Fruit fly (Drosophila melanogaster) whole organism, embryonic: ENCODE measurements around the gene CG32036.

ENCODE experiments used
- ATbp ChIP-seq: fragments of 200-800 bp; sonication (Bioruptor generic); optimal IDR thresholded peaks from 2 replicates; lab custom pipeline; 2017; ENCODE audit warnings: missing biosample characterization, mild to moderate bottlenecking, missing genetic modification characterization, missing genetic modification reagents
- Abd-B ChIP-seq: fragments of 200-800 bp; sonication (Bioruptor generic); optimal IDR thresholded peaks from 2 replicates; lab custom pipeline; 2018; ENCODE audit warnings: missing biosample characterization, mild to moderate bottlenecking, missing genetic modification characterization, moderate library complexity
- Atf6 ChIP-seq: fragments of 200-800 bp; sonication (Bioruptor generic); IDR thresholded peaks from 2 replicates; pipeline ENCODE4 v1.3.6; 2022; ENCODE audit warnings: missing biosample characterization, missing genetic modification characterization
- Bgb ChIP-seq: fragments of 200-800 bp; sonication (Bioruptor generic); IDR thresholded peaks from 2 replicates; pipeline ENCODE4 v1.3.6; 2022; ENCODE audit warnings: missing biosample characterization, missing genetic modification characterization; ENCODE audit not compliant: partially characterized antibody
- Bteb2 ChIP-seq: fragments of 200-800 bp; sonication (Bioruptor generic); optimal IDR thresholded peaks from 2 replicates; lab custom pipeline; 2016; ENCODE audit warnings: missing biosample characterization, missing genetic modification characterization
- C15 ChIP-seq: fragments of 200-800 bp; sonication (Bioruptor generic); IDR thresholded peaks from 3 replicates; pipeline ENCODE4 v1.3.6; 2022; ENCODE audit warnings: missing biosample characterization, missing genetic modification characterization
- CG1024 ChIP-seq: fragments of 200-800 bp; sonication (Bioruptor generic); IDR thresholded peaks from 2 replicates; pipeline ENCODE4 v1.3.6; 2022; ENCODE audit warnings: missing biosample characterization, missing genetic modification characterization
- CG10366 ChIP-seq: fragments of 200-800 bp; sonication (Bioruptor generic); IDR thresholded peaks from 2 replicates; pipeline ENCODE4 v1.3.6; 2022; ENCODE audit warnings: missing biosample characterization, missing genetic modification characterization
- CG10431 ChIP-seq: fragments of 200-800 bp; sonication (Bioruptor generic); optimal IDR thresholded peaks from 3 replicates; lab custom pipeline; 2018; ENCODE audit warnings: missing biosample characterization, mild to moderate bottlenecking, missing genetic modification characterization
- CG11398 ChIP-seq: fragments of 200-800 bp; sonication (Bioruptor generic); optimal IDR thresholded peaks from 2 replicates; lab custom pipeline; 2016; ENCODE audit warnings: missing biosample characterization, missing genetic modification characterization
- CG12236 ChIP-seq: fragments of 200-800 bp; sonication (Bioruptor generic); optimal IDR thresholded peaks from 2 replicates; lab custom pipeline; 2016; ENCODE audit warnings: missing biosample characterization, missing genetic modification characterization
- CG16815 ChIP-seq: fragments of 200-800 bp; sonication (Bioruptor generic); optimal IDR thresholded peaks from 3 replicates; lab custom pipeline; 2017; ENCODE audit warnings: missing biosample characterization, mild to moderate bottlenecking, missing genetic modification characterization
- CG2116 ChIP-seq: fragments of 200-800 bp; sonication (Bioruptor generic); optimal IDR thresholded peaks from 3 replicates; lab custom pipeline; 2018; ENCODE audit warnings: missing biosample characterization, mild to moderate bottlenecking, missing genetic modification characterization
- CG2202 ChIP-seq: fragments of 200-800 bp; sonication (Bioruptor generic); optimal IDR thresholded peaks from 2 replicates; lab custom pipeline; 2018; ENCODE audit warnings: missing biosample characterization, mild to moderate bottlenecking, missing genetic modification characterization
- CG3065 ChIP-seq: fragments of 200-800 bp; sonication (Bioruptor generic); optimal IDR thresholded peaks from 2 replicates; lab custom pipeline; 2016; ENCODE audit warnings: missing biosample characterization, missing genetic modification characterization
- CG3847 ChIP-seq: fragments of 200-800 bp; sonication (Bioruptor generic); IDR thresholded peaks from 2 replicates; pipeline ENCODE4 v1.3.6; 2022; ENCODE audit warnings: missing biosample characterization, missing genetic modification characterization
- CG4707 ChIP-seq: fragments of 200-800 bp; sonication (Bioruptor generic); optimal IDR thresholded peaks from 2 replicates; lab custom pipeline; 2018; ENCODE audit warnings: missing biosample characterization, mild to moderate bottlenecking, missing genetic modification characterization, moderate library complexity
- CG4730 ChIP-seq: fragments of 200-800 bp; sonication (Bioruptor generic); IDR thresholded peaks from 2 replicates; pipeline ENCODE4 v1.3.6; 2022; ENCODE audit warnings: missing biosample characterization, missing genetic modification characterization
- CG6765 ChIP-seq: fragments of 200-800 bp; sonication (Bioruptor generic); optimal IDR thresholded peaks from 3 replicates; lab custom pipeline; 2017; ENCODE audit warnings: missing biosample characterization, mild to moderate bottlenecking, missing genetic modification characterization
- CG6791 ChIP-seq: fragments of 200-800 bp; sonication (Bioruptor generic); IDR thresholded peaks from 3 replicates; pipeline ENCODE4 v1.3.6; 2022; ENCODE audit warnings: missing biosample characterization, missing genetic modification characterization; ENCODE audit not compliant: partially characterized antibody
- CG7987 ChIP-seq: fragments of 200-800 bp; sonication (Bioruptor generic); optimal IDR thresholded peaks from 2 replicates; lab custom pipeline; 2018; ENCODE audit warnings: missing biosample characterization, mild to moderate bottlenecking, missing genetic modification characterization, moderate library complexity
- CG9727 ChIP-seq: fragments of 200-800 bp; sonication (Bioruptor generic); optimal IDR thresholded peaks from 3 replicates; lab custom pipeline; 2017; ENCODE audit warnings: missing biosample characterization, mild to moderate bottlenecking, missing genetic modification characterization
- D ChIP-seq, 2 experiments: fragments of 200-800 bp in 1 of 2; fragments of >200 bp in 1 of 2; sonication (Bioruptor generic) in 1 of 2; optimal IDR thresholded peaks; 2 replicates in 1 of 2; 3 replicates in 1 of 2; lab custom pipeline; 2017; ENCODE audit warnings: mild to moderate bottlenecking in 1 of 2, missing biosample characterization in 1 of 2, missing genetic modification characterization in 1 of 2, missing genetic modification reagents in 1 of 2
- Dll ChIP-seq: fragments of 200-800 bp; sonication (Bioruptor generic); IDR thresholded peaks from 4 replicates; pipeline ENCODE4 v1.3.6; 2022; ENCODE audit warnings: missing biosample characterization, missing genetic modification characterization; ENCODE audit not compliant: partially characterized antibody
- E2f1 ChIP-seq: fragments of 200-800 bp; sonication (Bioruptor generic); IDR thresholded peaks from 2 replicates; pipeline ENCODE4 v1.3.6; 2022; ENCODE audit warnings: missing biosample characterization, missing genetic modification characterization
- Hand ChIP-seq: fragments of 200-800 bp; sonication (Bioruptor generic); optimal IDR thresholded peaks from 2 replicates; lab custom pipeline; 2017; ENCODE audit warnings: mild to moderate bottlenecking, missing biosample characterization, missing genetic modification reagents, missing genetic modification characterization
- Hr3 ChIP-seq: fragments of 200-800 bp; sonication (Bioruptor generic); optimal IDR thresholded peaks from 3 replicates; lab custom pipeline; 2016; ENCODE audit warnings: missing biosample characterization, missing genetic modification characterization
- Myb ChIP-seq: fragments of 200-800 bp; sonication (Bioruptor generic); optimal IDR thresholded peaks from 2 replicates; lab custom pipeline; 2016; ENCODE audit warnings: missing biosample characterization, missing genetic modification characterization
- Tbp ChIP-seq: fragments of >200 bp; optimal IDR thresholded peaks from 2 replicates; lab custom pipeline; 2018; ENCODE audit warnings: missing biosample characterization, missing genetic modification characterization
- Trl ChIP-seq, 3 experiments: fragments of >200 bp in 2 of 3; fragments of 200-800 bp in 1 of 3; sonication (Bioruptor generic) in 1 of 3; optimal IDR thresholded peaks; 2 replicates in 1 of 3; 3 replicates in 2 of 3; lab custom pipeline; 2016 to 2017; ENCODE audit warnings: missing biosample characterization in 1 of 3, missing genetic modification characterization in 1 of 3
- corto ChIP-seq: fragments of 200-800 bp; sonication (Bioruptor generic); optimal IDR thresholded peaks from 2 replicates; lab custom pipeline; 2016; ENCODE audit warnings: missing biosample characterization, mild to moderate bottlenecking, missing genetic modification characterization, moderate library complexity
- crol ChIP-seq: fragments of 200-800 bp; sonication (Bioruptor generic); IDR thresholded peaks from 2 replicates; pipeline ENCODE4 v1.3.6; 2022; ENCODE audit warnings: missing biosample characterization, missing genetic modification characterization
- dmrt99B ChIP-seq: fragments of 200-800 bp; sonication (Bioruptor generic); optimal IDR thresholded peaks from 2 replicates; lab custom pipeline; 2018; ENCODE audit warnings: missing biosample characterization, mild to moderate bottlenecking, missing genetic modification characterization, moderate library complexity
- dpn ChIP-seq, 2 experiments: fragments of 200-800 bp; sonication (Bioruptor generic); optimal IDR thresholded peaks; 3 replicates each; lab custom pipeline; 2016; ENCODE audit warnings: missing biosample characterization in 2 of 2, missing genetic modification characterization in 2 of 2
- emc ChIP-seq: fragments of 200-800 bp; sonication (Bioruptor generic); optimal IDR thresholded peaks from 2 replicates; lab custom pipeline; 2016; ENCODE audit warnings: missing biosample characterization, missing genetic modification characterization
- fd64A ChIP-seq: fragments of 200-800 bp; sonication (Bioruptor generic); optimal IDR thresholded peaks from 3 replicates; lab custom pipeline; 2018; ENCODE audit warnings: missing biosample characterization, mild to moderate bottlenecking, missing genetic modification characterization
- grau ChIP-seq: fragments of 200-800 bp; optimal IDR thresholded peaks from 3 replicates; lab custom pipeline; 2019; ENCODE audit warnings: missing biosample characterization, mild to moderate bottlenecking, missing genetic modification characterization, moderate library complexity
- her ChIP-seq: fragments of 200-800 bp; sonication (Bioruptor generic); optimal IDR thresholded peaks from 2 replicates; lab custom pipeline; 2016; ENCODE audit warnings: missing biosample characterization, missing genetic modification characterization
- lola ChIP-seq, 3 experiments: fragments of >200 bp in 2 of 3; fragments of 200-800 bp in 1 of 3; sonication (Bioruptor generic) in 1 of 3; optimal IDR thresholded peaks; 2 replicates each; lab custom pipeline; 2017 to 2019; ENCODE audit warnings: missing biosample characterization in 3 of 3, missing genetic modification characterization in 3 of 3, mild to moderate bottlenecking in 1 of 3, moderate library complexity in 1 of 3
- oc ChIP-seq: fragments of 200-800 bp; sonication (Bioruptor generic); optimal IDR thresholded peaks from 2 replicates; lab custom pipeline; 2018; ENCODE audit warnings: missing biosample characterization, mild to moderate bottlenecking, missing genetic modification characterization, moderate library complexity
- pnt ChIP-seq: fragments of 200-800 bp; sonication (Bioruptor generic); optimal IDR thresholded peaks from 3 replicates; lab custom pipeline; 2016; ENCODE audit warnings: missing biosample characterization, missing genetic modification characterization
- pros ChIP-seq: fragments of 200-800 bp; sonication (Bioruptor generic); optimal IDR thresholded peaks from 3 replicates; lab custom pipeline; 2019; ENCODE audit warnings: missing biosample characterization, mild to moderate bottlenecking, missing genetic modification characterization, moderate library complexity
- psq ChIP-seq: fragments of 200-800 bp; sonication (Bioruptor generic); optimal IDR thresholded peaks from 2 replicates; lab custom pipeline; 2017; ENCODE audit warnings: missing biosample characterization, missing genetic modification characterization
- ro ChIP-seq: fragments of 200-800 bp; sonication (Bioruptor generic); IDR thresholded peaks from 2 replicates; pipeline ENCODE4 v1.3.6; 2022; ENCODE audit warnings: missing biosample characterization, missing genetic modification characterization
- sim ChIP-seq: fragments of 200-800 bp; sonication (Bioruptor generic); IDR thresholded peaks from 2 replicates; pipeline ENCODE4 v1.3.6; 2022; ENCODE audit warnings: missing biosample characterization, missing genetic modification characterization
- stc ChIP-seq: fragments of 200-800 bp; sonication (Bioruptor generic); IDR thresholded peaks from 2 replicates; pipeline ENCODE4 v1.3.6; 2022; ENCODE audit warnings: missing biosample characterization, missing genetic modification characterization
- stwl ChIP-seq: fragments of 200-800 bp; sonication (Bioruptor generic); optimal IDR thresholded peaks from 3 replicates; lab custom pipeline; 2018; ENCODE audit warnings: missing biosample characterization, mild to moderate bottlenecking, missing genetic modification characterization, moderate library complexity

The CG32036 gene

dm6 chr3L:9460775-9461491, 28.1 kb downstream of the CG32036 start, which contains the start of the genes CG3434 and CG44838 (continued):
- TF ChIP-seq lola (GFP tag; optimal IDR thresholded peaks at IDR 0.05; lab: Kevin White, UChicago) = peak in 1 of 3 experiments; percentile 79
- TF ChIP-seq Tbp (GFP tag; lab: Kevin White, UChicago) = no peak
- no peak for TF ChIP-seq CG11398 (GFP tag; lab: Kevin White, UChicago)
- peak; percentile 82 for TF ChIP-seq Hr3
- no peak for TF ChIP-seq CG4707 (GFP tag; lab: Kevin White, UChicago)
- peak; percentile 63; the same call in 1 of the 2 replicates for TF ChIP-seq Atf6 (GFP tag; lab: Robert Waterston, UW)
- TF ChIP-seq E2f1 = peak; percentile 73
- no peak for TF ChIP-seq ro (GFP tag; lab: Robert Waterston, UW)
- peak; percentile 3 for TF ChIP-seq CG10431
- TF ChIP-seq sim (GFP tag; lab: Robert Waterston, UW) = no peak
- peak; percentile 86 for TF ChIP-seq CG9727 (GFP tag; lab: Kevin White, UChicago)
- peak; percentile 86 for TF ChIP-seq Abd-B
- TF ChIP-seq Hand = peak; percentile 66
- TF ChIP-seq D (optimal IDR thresholded peaks at IDR 0.05; lab: Kevin White, UChicago) = no peak
- peak; percentile 70 for TF ChIP-seq D (GFP tag; optimal IDR thresholded peaks at IDR 0.05; lab: Kevin White, UChicago)
- TF ChIP-seq stwl (tag; lab: Kevin White, UChicago) = peak; percentile 75
- TF ChIP-seq ATbp (GFP tag; lab: Kevin White, UChicago) = peak; percentile 55
- TF ChIP-seq CG1024 = 0 out of 2 replicates have a peak, but pooled peaks have one; percentile 38
- TF ChIP-seq fd64A (GFP tag; lab: Kevin White, UChicago) = peak; percentile 15
- TF ChIP-seq CG4730 (GFP tag; lab: Robert Waterston, UW) = peak; percentile 48; the same call in 1 of the 2 replicates
- peak; percentile 72 for TF ChIP-seq Bteb2 (GFP tag; lab: Kevin White, UChicago)
- no peak for TF ChIP-seq Trl (optimal IDR thresholded peaks at IDR 0.05; lab: Kevin White, UChicago)
- TF ChIP-seq Trl (GFP tag; optimal IDR thresholded peaks at IDR 0.05; lab: Kevin White, UChicago) = peak; percentile 53
- no peak for TF ChIP-seq emc
- TF ChIP-seq corto = peak; percentile 42
- peak; percentile 53 for TF ChIP-seq pnt
- TF ChIP-seq psq (GFP tag; lab: Kevin White, UChicago) = peak; percentile 77
- TF ChIP-seq CG3065 (GFP tag; lab: Kevin White, UChicago) = peak; percentile 51
- no peak for TF ChIP-seq CG6791 (GFP tag; lab: Robert Waterston, UW)
- peak; percentile 78 for TF ChIP-seq stc (GFP tag; lab: Robert Waterston, UW)
- peak; percentile 58 for TF ChIP-seq CG2202
- no peak for TF ChIP-seq crol (GFP tag; lab: Robert Waterston, UW)
- TF ChIP-seq CG12236 (GFP tag; lab: Kevin White, UChicago) = peak; percentile 2
- no peak for TF ChIP-seq her (GFP tag; lab: Kevin White, UChicago)
- TF ChIP-seq dpn (GFP tag; optimal IDR thresholded peaks at IDR 0.05; lab: Kevin White, UChicago) = peak; percentile 74 to 84
- peak; percentile 49 for TF ChIP-seq oc
- TF ChIP-seq CG2116 (GFP tag; lab: Kevin White, UChicago) = peak; percentile 88
- peak; percentile 80 for TF ChIP-seq CG10366 (GFP tag; lab: Robert Waterston, UW)
- TF ChIP-seq pros (GFP tag; lab: Kevin White, UChicago) = peak; percentile 17
- peak; percentile 52; the same call in 1 of the 3 replicates for TF ChIP-seq C15 (GFP tag; lab: Robert Waterston, UW)
- peak; percentile 74 for TF ChIP-seq dmrt99B (tag; lab: Kevin White, UChicago)
- peak; percentile 41 for TF ChIP-seq CG7987 (GFP tag; lab: Kevin White, UChicago)
- TF ChIP-seq Myb (GFP tag; lab: Kevin White, UChicago) = peak; percentile 60
- TF ChIP-seq CG16815 (GFP tag; lab: Kevin White, UChicago) = peak; percentile 64
- TF ChIP-seq CG6765 (GFP tag; lab: Kevin White, UChicago) = peak; percentile 76
- peak; percentile 21; the same call in 1 of the 4 replicates for TF ChIP-seq Dll (GFP tag; lab: Robert Waterston, UW)
- TF ChIP-seq Bgb (GFP tag; lab: Robert Waterston, UW) = peak; percentile 35; the same call in 1 of the 2 replicates
- TF ChIP-seq grau (tag; lab: Kevin White, UChicago) = peak; percentile 84
- peak; percentile 86 for TF ChIP-seq CG3847 (GFP tag; lab: Robert Waterston, UW)
